Worm (Caenorhabditis elegans) whole organism, early embryonic: ENCODE data around the gene D1086.5.

Experiments
- B0310.2 ChIP-seq: sonication (generic microtip); optimal IDR thresholded peaks from 2 replicates; lab custom pipeline; 2016; ENCODE audit warnings: mild to moderate bottlenecking, missing genetic modification characterization, missing compliant biosample characterization
- F13C5.2 ChIP-seq: sonication (generic microtip); optimal IDR thresholded peaks from 2 replicates; lab custom pipeline; 2017; ENCODE audit warnings: mild to moderate bottlenecking, missing genetic modification characterization, inconsistent platforms, missing compliant biosample characterization
- aly-1 ChIP-seq: sonication (generic microtip); optimal IDR thresholded peaks from 2 replicates; lab custom pipeline; 2016; ENCODE audit warnings: missing genetic modification characterization, missing compliant biosample characterization
- ama-1 ChIP-seq: fragments of 150-350 bp; optimal IDR thresholded peaks from 2 replicates; lab custom pipeline; 2014
- ceh-13 ChIP-seq: fragments of 200-800 bp; sonication (Bioruptor generic); optimal IDR thresholded peaks from 2 replicates; lab custom pipeline; 2018; ENCODE audit warnings: mild to moderate bottlenecking, missing genetic modification characterization, missing compliant biosample characterization
- ceh-36 ChIP-seq: sonication (generic microtip); optimal IDR thresholded peaks from 2 replicates; lab custom pipeline; 2016; ENCODE audit warnings: missing genetic modification characterization, inconsistent platforms, missing compliant biosample characterization
- ets-7 ChIP-seq: sonication (generic microtip); optimal IDR thresholded peaks from 2 replicates; lab custom pipeline; 2016; ENCODE audit warnings: missing genotype, missing genetic modification characterization, missing compliant biosample characterization
- flt-1 ChIP-seq: fragments of 200-800 bp; sonication (Bioruptor generic); IDR thresholded peaks from 2 replicates; pipeline ENCODE4 v1.3.6; 2022; ENCODE audit warnings: missing genetic modification characterization, missing compliant biosample characterization
- hmbx-1 ChIP-seq: sonication (generic microtip); optimal IDR thresholded peaks from 2 replicates; lab custom pipeline; 2016; ENCODE audit warnings: mild to moderate bottlenecking, missing genetic modification characterization, missing compliant biosample characterization
- hmg-4 ChIP-seq: fragments of 200-800 bp; sonication (Bioruptor generic); optimal IDR thresholded peaks from 2 replicates; lab custom pipeline; 2018; ENCODE audit warnings: mild to moderate bottlenecking, missing genetic modification characterization, missing compliant biosample characterization
- hnd-1 ChIP-seq: sonication (generic microtip); optimal IDR thresholded peaks from 2 replicates; lab custom pipeline; 2016; ENCODE audit warnings: missing genetic modification characterization, missing compliant biosample characterization
- pes-1 ChIP-seq: fragments of 200-800 bp; sonication (Bioruptor generic); IDR thresholded peaks from 2 replicates; pipeline ENCODE4 v1.3.6; 2022; ENCODE audit warnings: missing genetic modification reagents, missing genetic modification characterization, missing compliant biosample characterization
- scrt-1 ChIP-seq: fragments of 200-800 bp; sonication (Bioruptor generic); IDR thresholded peaks from 2 replicates; pipeline ENCODE4 v1.3.6; 2022; ENCODE audit warnings: missing genetic modification characterization, missing compliant biosample characterization
- sea-1 ChIP-seq: fragments of 200-800 bp; sonication (Bioruptor generic); conservative IDR thresholded peaks from 2 replicates; pipeline ENCODE4 v1.3.6; 2022; ENCODE audit warnings: missing genetic modification characterization, missing compliant biosample characterization
- tbx-11 ChIP-seq: fragments of 200-800 bp; sonication (Bioruptor generic); IDR thresholded peaks from 2 replicates; pipeline ENCODE4 v1.3.6; 2022; ENCODE audit warnings: missing genetic modification characterization, missing compliant biosample characterization
- tbx-37 ChIP-seq: fragments of 200-800 bp; sonication (Bioruptor generic); conservative IDR thresholded peaks from 2 replicates; pipeline ENCODE4 v1.3.6; 2022; ENCODE audit warnings: missing genetic modification reagents, missing genetic modification characterization, missing compliant biosample characterization
- tra-4 ChIP-seq: sonication (generic microtip); optimal IDR thresholded peaks from 2 replicates; lab custom pipeline; 2017; ENCODE audit warnings: missing genetic modification characterization, missing compliant biosample characterization

Gene D1086.5

ce11 chrV:14128858-14129257 is 38.7 kb upstream of the D1086.5 start:
- TF ChIP-seq flt-1 (GFP tag; lab: Robert Waterston, UW), result no peak
- TF ChIP-seq hmg-4 (GFP tag; lab: Kevin White, UChicago), result no peak
- TF ChIP-seq tbx-11 (GFP tag; lab: Robert Waterston, UW), result no peak
- no peak for TF ChIP-seq sea-1 (GFP tag; lab: Robert Waterston, UW)
- TF ChIP-seq F13C5.2 (tag; lab: Kevin White, UChicago), result no peak
- no peak for TF ChIP-seq aly-1 (tag; lab: Kevin White, UChicago)
- no peak for TF ChIP-seq ets-7 (tag; lab: Kevin White, UChicago)
- no peak for TF ChIP-seq ceh-36 (tag; lab: Kevin White, UChicago)
- TF ChIP-seq scrt-1, result no peak
- TF ChIP-seq pes-1 (GFP tag; lab: Robert Waterston, UW), result no peak

DNA sequence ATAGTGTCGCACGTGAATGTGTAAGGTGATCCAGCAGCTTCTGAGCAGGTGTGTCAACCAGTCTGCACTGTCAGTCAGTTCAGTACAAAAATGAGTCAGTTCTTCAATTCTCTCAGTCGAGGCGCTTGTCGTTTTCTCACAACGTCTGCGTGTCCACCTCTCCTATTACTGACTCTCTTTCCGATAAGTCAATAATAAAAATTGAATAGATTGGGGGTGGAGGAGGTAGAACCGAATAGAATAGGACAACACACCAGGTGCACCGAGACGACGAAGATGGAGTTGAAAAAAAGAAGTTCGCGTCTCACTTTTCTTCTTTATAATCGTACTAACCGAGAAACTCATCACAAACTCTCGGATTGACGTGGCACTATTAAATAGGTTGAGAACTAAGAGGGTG is 37.7 kb upstream of the D1086.5 start:
- TF ChIP-seq tbx-37, result no peak
- TF ChIP-seq aly-1 (tag; lab: Kevin White, UChicago), result no peak
- TF ChIP-seq hmg-4 (GFP tag; lab: Kevin White, UChicago), result no peak
- TF ChIP-seq ceh-13 (GFP tag; lab: Kevin White, UChicago), result no peak
- TF ChIP-seq ama-1 (lab: Kevin White, UChicago), result no peak
- TF ChIP-seq pes-1 (GFP tag; lab: Robert Waterston, UW), result no peak
- no peak for TF ChIP-seq tra-4
- TF ChIP-seq B0310.2, result no peak
- no peak for TF ChIP-seq flt-1 (GFP tag; lab: Robert Waterston, UW)
- TF ChIP-seq scrt-1, result no peak
- TF ChIP-seq sea-1 (GFP tag; lab: Robert Waterston, UW), result no peak
- TF ChIP-seq ceh-36 (tag; lab: Kevin White, UChicago), result no peak
- TF ChIP-seq hnd-1 (tag; lab: Kevin White, UChicago), result no peak
- TF ChIP-seq F13C5.2 (tag; lab: Kevin White, UChicago), result no peak
- no peak for TF ChIP-seq hmbx-1 (tag; lab: Kevin White, UChicago)

DNA sequence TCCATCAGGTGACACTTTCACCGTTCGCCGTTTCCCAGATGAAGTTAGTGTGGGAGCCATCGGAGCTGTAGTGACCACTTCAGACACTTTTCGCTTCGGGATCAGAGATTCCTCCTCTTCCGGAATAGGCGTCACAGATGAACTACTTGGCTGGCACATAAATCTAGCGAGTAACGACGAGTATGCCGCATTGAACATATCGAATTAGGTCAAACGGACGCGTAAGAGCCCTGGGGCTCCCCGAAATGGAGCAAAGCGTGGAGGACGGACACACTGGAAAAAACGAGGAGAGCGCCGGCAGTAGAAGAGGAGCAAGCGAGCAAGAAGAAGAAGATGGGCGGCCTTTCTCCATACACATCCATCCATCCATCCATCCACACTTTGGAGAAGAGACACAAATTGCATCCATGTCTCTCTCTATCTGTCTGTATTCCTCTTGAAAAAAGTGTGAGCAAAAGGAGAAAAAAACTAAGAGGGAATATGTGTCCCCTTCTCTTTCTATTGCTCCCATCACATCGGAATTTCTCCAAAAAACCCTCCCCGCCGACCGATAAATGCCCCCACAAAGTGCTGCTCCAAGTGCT is 36.3 kb upstream of the D1086.5 start:
- TF ChIP-seq sea-1 (GFP tag; lab: Robert Waterston, UW) (no peak), ama-1 (lab: Kevin White, UChicago) (no peak), tbx-37 (no peak), pes-1 (GFP tag; lab: Robert Waterston, UW) (no peak), flt-1 (GFP tag; lab: Robert Waterston, UW) (no peak), tra-4 (no peak), B0310.2 (no peak)

ce11 chrV:14123176-14123575 is 33.0 kb upstream of the D1086.5 start:
- no peak for TF ChIP-seq sea-1 (GFP tag; lab: Robert Waterston, UW)
- TF ChIP-seq tbx-11 (GFP tag; lab: Robert Waterston, UW), result no peak
- no peak for TF ChIP-seq flt-1 (GFP tag; lab: Robert Waterston, UW)
- no peak for TF ChIP-seq ets-7 (tag; lab: Kevin White, UChicago)
- TF ChIP-seq ceh-13 (GFP tag; lab: Kevin White, UChicago), result no peak
- TF ChIP-seq aly-1 (tag; lab: Kevin White, UChicago), result no peak
- no peak for TF ChIP-seq ama-1 (lab: Kevin White, UChicago)
- no peak for TF ChIP-seq scrt-1
- no peak for TF ChIP-seq pes-1 (GFP tag; lab: Robert Waterston, UW)
- no peak for TF ChIP-seq ceh-36 (tag; lab: Kevin White, UChicago)
- no peak for TF ChIP-seq tra-4
- TF ChIP-seq tbx-37, result no peak
- TF ChIP-seq hmbx-1 (tag; lab: Kevin White, UChicago), result no peak
- TF ChIP-seq B0310.2, result no peak
- no peak for TF ChIP-seq hmg-4 (GFP tag; lab: Kevin White, UChicago)
- no peak for TF ChIP-seq F13C5.2 (tag; lab: Kevin White, UChicago)
- TF ChIP-seq hnd-1 (tag; lab: Kevin White, UChicago), result no peak

DNA sequence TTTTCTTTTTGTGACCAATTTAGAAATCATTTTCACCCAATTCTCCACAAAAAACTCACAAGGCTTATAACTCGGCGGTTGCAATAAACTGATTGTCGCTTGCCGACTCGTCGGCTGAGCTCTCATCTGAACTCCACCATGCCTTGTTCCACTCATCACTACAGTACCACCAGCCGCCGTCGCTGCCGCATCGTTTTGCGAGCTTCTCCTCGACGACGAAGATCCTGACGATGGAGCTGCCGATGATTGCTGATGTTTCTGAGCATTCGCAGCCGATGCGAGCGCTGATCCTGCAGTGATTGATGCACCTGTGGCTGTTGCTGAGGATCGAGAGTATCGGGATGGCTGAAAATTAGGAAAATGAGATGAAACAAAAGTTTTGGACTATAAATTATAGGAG is 30.5 kb upstream of the D1086.5 start:
- TF ChIP-seq tra-4, result no peak
- no peak for TF ChIP-seq ceh-36 (tag; lab: Kevin White, UChicago)
- TF ChIP-seq pes-1 (GFP tag; lab: Robert Waterston, UW), result no peak
- TF ChIP-seq tbx-11 (GFP tag; lab: Robert Waterston, UW), result no peak
- no peak for TF ChIP-seq hmg-4 (GFP tag; lab: Kevin White, UChicago)
- no peak for TF ChIP-seq tbx-37
- no peak for TF ChIP-seq aly-1 (tag; lab: Kevin White, UChicago)
- TF ChIP-seq ama-1 (lab: Kevin White, UChicago), result no peak
- TF ChIP-seq hmbx-1 (tag; lab: Kevin White, UChicago), result no peak
- TF ChIP-seq ets-7 (tag; lab: Kevin White, UChicago), result no peak
- TF ChIP-seq scrt-1, result no peak
- TF ChIP-seq ceh-13 (GFP tag; lab: Kevin White, UChicago), result no peak

- no peak for TF ChIP-seq tra-4
- no peak for TF ChIP-seq ceh-36 (tag; lab: Kevin White, UChicago)
- no peak for TF ChIP-seq sea-1 (GFP tag; lab: Robert Waterston, UW)
- no peak for TF ChIP-seq ama-1 (lab: Kevin White, UChicago)
- TF ChIP-seq pes-1 (GFP tag; lab: Robert Waterston, UW), result no peak
- no peak for TF ChIP-seq B0310.2
- no peak for TF ChIP-seq flt-1 (GFP tag; lab: Robert Waterston, UW)
- TF ChIP-seq hmbx-1 (tag; lab: Kevin White, UChicago), result no peak
- no peak for TF ChIP-seq ets-7 (tag; lab: Kevin White, UChicago)
- no peak for TF ChIP-seq hmg-4 (GFP tag; lab: Kevin White, UChicago)
- no peak for TF ChIP-seq scrt-1
- no peak for TF ChIP-seq F13C5.2 (tag; lab: Kevin White, UChicago)
- TF ChIP-seq hnd-1 (tag; lab: Kevin White, UChicago), result no peak
- TF ChIP-seq tbx-37, result no peak
- no peak for TF ChIP-seq aly-1 (tag; lab: Kevin White, UChicago)
- no peak for TF ChIP-seq ceh-13 (GFP tag; lab: Kevin White, UChicago)
Observed at ce11 chrV:14110042-14110441, 19.9 kb upstream of the D1086.5 start, which contains the start of gene H39E23.2. H39E23.2 (plus strand) TSS chrV:14110342.

ce11 chrV:14107511-14107910 is 17.4 kb upstream of the D1086.5 start, which contains the start of gene H39E23.3:
H39E23.3 (plus strand) TSS chrV:14107811.
- no peak for TF ChIP-seq B0310.2
- TF ChIP-seq ceh-13 (GFP tag; lab: Kevin White, UChicago), result no peak
- no peak for TF ChIP-seq sea-1 (GFP tag; lab: Robert Waterston, UW)
- TF ChIP-seq pes-1 (GFP tag; lab: Robert Waterston, UW), result no peak
